Comparison of ENCODE assay signal across 2 fruit fly cellular contexts in the genomic region with DNA sequence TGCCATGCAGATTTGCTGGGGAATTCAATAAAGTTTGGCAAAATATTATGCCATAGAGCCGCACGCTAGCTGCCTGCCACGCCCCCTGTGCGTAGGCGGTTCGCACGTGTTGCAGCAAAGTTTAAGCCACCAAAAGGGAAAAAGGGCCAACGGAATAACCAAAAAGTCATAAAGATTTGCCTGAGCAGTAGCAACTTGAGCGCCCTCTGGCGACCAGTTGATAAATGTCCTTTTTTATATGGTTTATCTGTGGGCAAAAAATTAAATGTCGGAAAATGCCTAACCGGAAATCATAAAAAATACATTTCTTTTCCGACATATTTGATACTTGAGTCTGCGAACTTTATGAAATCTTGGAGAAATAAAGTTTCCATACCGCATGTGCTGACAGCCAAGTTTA.
A peak's percentile ranks its signal among the peaks of the same experiment; 100 is the strongest.
TF ChIP-seq lines count a peak whose summit lies in the region.

No protein-coding gene starts in this region.

- peak; percentile 57 to 60 for TF ChIP-seq CTCF in S2 (optimal IDR thresholded peaks at IDR 0.05; lab: Kevin White, UChicago)
- TF ChIP-seq CTCF in whole organism, embryonic (GFP tag; optimal IDR thresholded peaks at IDR 0.05; lab: Kevin White, UChicago): peak; percentile 50

TF ChIP-seq in whole organism, embryonic, 481 proteins besides CTCF, POLR2A, EP300 and RAD21:
- TF ChIP-seq Dip3 (GFP tag; optimal IDR thresholded peaks at IDR 0.05; lab: Kevin White, UChicago) (no peak), CG1647 (GFP tag; optimal IDR thresholded peaks at IDR 0.05; lab: Kevin White, UChicago) (no peak), nmo (GFP tag; optimal IDR thresholded peaks at IDR 0.05; lab: Kevin White, UChicago) (no peak), Ets65A (GFP tag; lab: Kevin White, UChicago) (peak; percentile 11), D (optimal IDR thresholded peaks at IDR 0.05; lab: Kevin White, UChicago) (no peak), D (GFP tag; optimal IDR thresholded peaks at IDR 0.05; lab: Kevin White, UChicago) (no peak), CG34376 (GFP tag; optimal IDR thresholded peaks at IDR 0.05; lab: Kevin White, UChicago) (no peak)
